Fruit fly (Drosophila melanogaster) whole organism, adult: Measurements from ENCODE around the gene CG18170.

Experiments used
- CG11617 ChIP-seq: fragments of 200-800 bp; sonication (Bioruptor generic); optimal IDR thresholded peaks from 2 replicates; lab custom pipeline; 2017; ENCODE audit warnings: mild to moderate bottlenecking, missing biosample characterization, missing genetic modification reagents, missing genetic modification characterization
- CG12768 ChIP-seq: fragments of 200-800 bp; sonication (Bioruptor generic); optimal IDR thresholded peaks from 2 replicates; lab custom pipeline; 2017; ENCODE audit warnings: missing biosample characterization, missing genetic modification characterization, mild to moderate bottlenecking, moderate library complexity, missing genetic modification reagents
- CG14711 ChIP-seq: fragments of 200-800 bp; sonication (Bioruptor generic); optimal IDR thresholded peaks from 2 replicates; lab custom pipeline; 2018; ENCODE audit warnings: missing biosample characterization, mild to moderate bottlenecking, missing genetic modification characterization, moderate library complexity
- CG1620 ChIP-seq: fragments of 200-800 bp; sonication (Bioruptor generic); optimal IDR thresholded peaks from 2 replicates; lab custom pipeline; 2016; ENCODE audit warnings: missing biosample characterization, missing genetic modification characterization
- CG33017 ChIP-seq: fragments of 200-800 bp; sonication (Bioruptor generic); optimal IDR thresholded peaks from 2 replicates; lab custom pipeline; 2018; ENCODE audit warnings: missing biosample characterization, mild to moderate bottlenecking, missing genetic modification characterization, moderate library complexity
- CG5204 ChIP-seq: fragments of 200-800 bp; sonication (Bioruptor generic); optimal IDR thresholded peaks from 2 replicates; lab custom pipeline; 2016; ENCODE audit warnings: missing biosample characterization, missing genetic modification characterization
- CG7045 ChIP-seq: fragments of 200-800 bp; sonication (Bioruptor generic); optimal IDR thresholded peaks from 2 replicates; lab custom pipeline; 2017; ENCODE audit warnings: missing biosample characterization, mild to moderate bottlenecking, missing genetic modification characterization
- CG7101 ChIP-seq: fragments of 200-800 bp; sonication (Bioruptor generic); optimal IDR thresholded peaks from 2 replicates; lab custom pipeline; 2018; ENCODE audit warnings: missing biosample characterization, mild to moderate bottlenecking, missing genetic modification characterization, moderate library complexity
- Clk ChIP-seq: fragments of 200-800 bp; sonication (Bioruptor generic); optimal IDR thresholded peaks from 2 replicates; lab custom pipeline; 2017; ENCODE audit warnings: missing biosample characterization, missing genetic modification characterization
- Crg-1 ChIP-seq: fragments of 200-800 bp; sonication (Bioruptor generic); optimal IDR thresholded peaks from 2 replicates; lab custom pipeline; 2016; ENCODE audit warnings: missing biosample characterization, missing genetic modification characterization
- Hr96 ChIP-seq: fragments of 200-800 bp; sonication (Bioruptor generic); optimal IDR thresholded peaks from 2 replicates; lab custom pipeline; 2016; ENCODE audit warnings: missing biosample characterization, missing genetic modification characterization
- Mnt ChIP-seq: fragments of 200-800 bp; sonication (Bioruptor generic); optimal IDR thresholded peaks from 2 replicates; lab custom pipeline; 2016; ENCODE audit warnings: missing biosample characterization, mild to moderate bottlenecking, missing genetic modification characterization
- bab1 ChIP-seq: fragments of 200-800 bp; sonication (Bioruptor generic); optimal IDR thresholded peaks from 3 replicates; lab custom pipeline; 2019; ENCODE audit warnings: missing biosample characterization, mild to moderate bottlenecking, missing genetic modification characterization, moderate library complexity
- cic ChIP-seq: fragments of 200-800 bp; sonication (Bioruptor generic); optimal IDR thresholded peaks from 2 replicates; lab custom pipeline; 2017; ENCODE audit warnings: missing biosample characterization, mild to moderate bottlenecking, missing genetic modification characterization, moderate library complexity
- cnc ChIP-seq, 2 experiments: fragments of >200 bp; optimal IDR thresholded peaks; 2 replicates each; lab custom pipeline; 2017
- kay ChIP-seq: fragments of 200-800 bp; sonication (Bioruptor generic); peaks from one replicate; lab custom pipeline; 2016; ENCODE audit warnings: missing biosample characterization, missing genetic modification characterization, borderline replicate concordance
- ovo ChIP-seq: fragments of 200-800 bp; sonication (Bioruptor generic); optimal IDR thresholded peaks from 2 replicates; lab custom pipeline; 2016; ENCODE audit warnings: missing biosample characterization, missing genetic modification characterization
- pad ChIP-seq: fragments of 200-800 bp; sonication (Bioruptor generic); optimal IDR thresholded peaks from 3 replicates; lab custom pipeline; 2017; ENCODE audit warnings: missing biosample characterization, missing genetic modification characterization, mild to moderate bottlenecking, moderate library complexity, missing genetic modification reagents
- tj ChIP-seq: fragments of 200-800 bp; sonication (Bioruptor generic); optimal IDR thresholded peaks from 3 replicates; lab custom pipeline; 2017; ENCODE audit warnings: missing biosample characterization, mild to moderate bottlenecking, missing genetic modification characterization, moderate library complexity
- toe ChIP-seq: fragments of 200-800 bp; sonication (Bioruptor generic); optimal IDR thresholded peaks from 2 replicates; lab custom pipeline; 2016; ENCODE audit warnings: missing biosample characterization, missing genetic modification characterization

Gene CG18170

DNA sequence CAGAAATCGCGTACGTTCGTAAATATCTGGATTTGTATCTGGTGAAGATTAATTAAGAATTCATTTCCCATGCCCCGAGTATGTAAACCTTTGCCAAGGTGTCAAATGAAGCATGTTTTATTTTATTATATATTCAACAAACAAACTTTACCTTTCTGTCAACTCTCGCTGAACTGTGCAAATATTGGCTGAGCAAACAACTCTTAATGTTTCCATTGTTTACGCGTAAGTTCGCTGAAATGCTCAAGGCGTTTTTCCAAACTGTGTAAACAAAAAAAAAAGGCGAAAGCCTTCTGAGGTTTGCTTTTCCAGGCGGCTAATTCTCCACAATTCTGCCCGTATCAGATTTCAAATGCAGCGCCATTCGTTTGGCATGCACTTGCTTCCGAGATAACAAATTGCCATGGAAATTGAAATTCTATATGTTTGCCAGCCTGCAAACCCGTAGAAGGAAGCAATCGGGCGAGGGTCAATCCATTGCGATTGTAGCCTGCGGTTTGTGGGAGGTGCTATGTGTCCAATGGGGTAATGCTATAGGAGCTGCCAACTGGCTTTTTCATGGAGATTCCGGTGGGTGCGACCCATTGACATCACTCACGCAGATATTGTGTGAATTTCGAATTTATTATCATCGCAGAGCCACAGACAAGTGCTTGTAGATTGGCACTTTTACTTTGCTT, 10.9 kb upstream of the CG18170 start:
- TF ChIP-seq CG12768 (GFP tag; lab: Kevin White, UChicago) (peak; percentile 95), tj (peak; percentile 80), CG1620 (peak; percentile 92), Clk (peak; percentile 86), CG11617 (GFP tag; lab: Kevin White, UChicago) (peak; percentile 83), Crg-1 (peak; percentile 97), pad (GFP tag; lab: Kevin White, UChicago) (peak; percentile 74), bab1 (GFP tag; lab: Kevin White, UChicago) (peak; percentile 3), cnc (optimal IDR thresholded peaks at IDR 0.05; lab: Kevin White, UChicago) (no peak), toe (GFP tag; lab: Kevin White, UChicago) (peak; percentile 84), kay (no peak), CG7101 (tag; lab: Kevin White, UChicago) (peak; percentile 92), CG5204 (GFP tag; lab: Kevin White, UChicago) (peak; percentile 79), CG14711 (peak; percentile 82), Hr96 (GFP tag; lab: Kevin White, UChicago) (peak; percentile 78), ovo (peak; percentile 97), Mnt (GFP tag; lab: Kevin White, UChicago) (peak; percentile 71), CG33017 (peak; percentile 85), cic (GFP tag; lab: Kevin White, UChicago) (peak; percentile 96), CG7045 (GFP tag; lab: Kevin White, UChicago) (peak; percentile 96)

dm6 chr3L:1592822-1593452, 9.8 kb upstream of the CG18170 start:
- TF ChIP-seq cnc (optimal IDR thresholded peaks at IDR 0.05; lab: Kevin White, UChicago) (no peak), pad (GFP tag; lab: Kevin White, UChicago) (peak; percentile 58), tj (peak; percentile 95), Mnt (GFP tag; lab: Kevin White, UChicago) (no peak), CG7101 (tag; lab: Kevin White, UChicago) (no peak), Crg-1 (no peak)

dm6 chr3L:1602064-1602832, 506 bp upstream of the CG18170 start, which contains the start of gene CG12104:
Gene CG12104 (minus strand): TSS chr3L:1602674.
- no peak for TF ChIP-seq CG33017
- no peak for TF ChIP-seq cnc (optimal IDR thresholded peaks at IDR 0.05; lab: Kevin White, UChicago)
- peak; percentile 80 for TF ChIP-seq tj
- no peak for TF ChIP-seq toe (GFP tag; lab: Kevin White, UChicago)
- TF ChIP-seq ovo: peak; percentile 22
- TF ChIP-seq cic (GFP tag; lab: Kevin White, UChicago): peak; percentile 86
- TF ChIP-seq kay: no peak
- no peak for TF ChIP-seq CG1620
- no peak for TF ChIP-seq CG5204 (GFP tag; lab: Kevin White, UChicago)
- peak; percentile 51 for TF ChIP-seq bab1 (GFP tag; lab: Kevin White, UChicago)
- TF ChIP-seq Mnt (GFP tag; lab: Kevin White, UChicago): peak; percentile 45
- TF ChIP-seq Crg-1: no peak
- peak; percentile 20 for TF ChIP-seq CG12768 (GFP tag; lab: Kevin White, UChicago)
- TF ChIP-seq CG14711: no peak
- peak; percentile 19 for TF ChIP-seq pad (GFP tag; lab: Kevin White, UChicago)
- peak; percentile 10 for TF ChIP-seq CG7101 (tag; lab: Kevin White, UChicago)

DNA sequence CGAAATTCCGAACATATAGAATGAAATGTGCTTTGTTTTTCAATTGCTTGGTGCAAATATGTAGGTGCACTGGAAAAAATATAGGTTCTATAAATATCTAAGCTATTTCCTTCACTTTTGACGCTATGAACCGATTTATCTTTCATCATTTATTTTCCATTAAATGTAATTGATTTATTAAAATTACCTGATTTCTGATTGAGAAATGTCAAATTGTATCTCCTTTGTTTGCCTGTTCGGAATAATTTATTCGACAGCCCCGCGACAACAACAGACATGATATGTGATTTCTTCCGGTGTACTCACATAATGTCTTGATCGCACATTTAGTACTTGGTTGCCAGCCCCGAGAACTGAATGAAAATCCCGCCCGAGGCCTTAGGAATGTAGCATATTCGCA, 6.9 kb downstream of the CG18170 start:
- no peak for TF ChIP-seq CG7101 (tag; lab: Kevin White, UChicago)
- no peak for TF ChIP-seq Clk
- no peak for TF ChIP-seq CG1620
- TF ChIP-seq kay: no peak
- TF ChIP-seq ovo: no peak
- no peak for TF ChIP-seq cnc (optimal IDR thresholded peaks at IDR 0.05; lab: Kevin White, UChicago)
- no peak for TF ChIP-seq Crg-1
- TF ChIP-seq CG7045 (GFP tag; lab: Kevin White, UChicago): no peak
- TF ChIP-seq CG12768 (GFP tag; lab: Kevin White, UChicago): no peak
- TF ChIP-seq CG5204 (GFP tag; lab: Kevin White, UChicago): no peak
- TF ChIP-seq bab1 (GFP tag; lab: Kevin White, UChicago): no peak
- no peak for TF ChIP-seq CG11617 (GFP tag; lab: Kevin White, UChicago)
- TF ChIP-seq CG33017: no peak
- no peak for TF ChIP-seq Hr96 (GFP tag; lab: Kevin White, UChicago)

DNA sequence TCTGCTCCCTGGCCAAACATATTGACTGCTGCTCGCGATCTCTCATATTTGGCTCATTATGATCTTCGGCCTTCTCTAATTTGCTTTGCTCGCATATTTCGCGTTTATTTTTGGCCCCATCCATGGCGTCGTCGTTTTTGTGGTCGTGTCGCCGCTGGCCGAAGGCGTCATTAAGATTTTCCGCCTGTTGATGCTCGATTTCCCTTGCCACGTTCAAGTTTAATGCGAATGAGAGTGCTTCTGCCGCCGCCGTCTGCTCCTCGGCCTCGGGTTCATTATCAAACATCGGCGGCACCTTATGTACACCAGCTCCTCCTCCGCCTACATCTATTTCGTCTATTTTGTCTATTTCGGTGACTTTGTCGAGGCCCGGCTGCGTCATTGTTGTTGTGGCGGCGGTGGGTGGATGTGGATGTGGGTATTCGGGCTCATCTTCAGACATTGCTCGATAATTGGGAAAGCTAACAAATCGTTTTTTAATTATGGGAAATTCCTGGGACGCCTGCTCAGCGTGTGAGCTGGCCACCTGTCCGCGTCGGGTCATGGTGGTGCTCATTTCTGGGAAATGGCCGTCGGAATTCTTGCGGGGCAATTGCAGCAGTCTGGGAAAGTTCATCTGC, 11.8 kb downstream of the CG18170 start:
- TF ChIP-seq bab1 (GFP tag; lab: Kevin White, UChicago) (no peak), CG7101 (tag; lab: Kevin White, UChicago) (no peak), cic (GFP tag; lab: Kevin White, UChicago) (no peak), CG5204 (GFP tag; lab: Kevin White, UChicago) (no peak), CG14711 (no peak), Mnt (GFP tag; lab: Kevin White, UChicago) (no peak)
